Fruit fly (Drosophila melanogaster) whole organism, embryonic: ENCODE results near the gene CG31473.

Experiments used
- Atf6 ChIP-seq: fragments of 200-800 bp; sonication (Bioruptor generic); IDR thresholded peaks from 2 replicates; pipeline ENCODE4 v1.3.6; 2022; ENCODE audit warnings: missing biosample characterization, missing genetic modification characterization
- CG11696 ChIP-seq: fragments of 200-800 bp; sonication (Bioruptor generic); IDR thresholded peaks from 2 replicates; pipeline ENCODE4 v1.3.6; 2022; ENCODE audit warnings: missing biosample characterization, missing genetic modification characterization
- CG11723 ChIP-seq: fragments of 200-800 bp; sonication (Bioruptor generic); optimal IDR thresholded peaks from 2 replicates; lab custom pipeline; 2017; ENCODE audit warnings: missing biosample characterization, mild to moderate bottlenecking, missing genetic modification characterization
- CG13296 ChIP-seq: fragments of 200-800 bp; sonication (Bioruptor generic); optimal IDR thresholded peaks from 3 replicates; lab custom pipeline; 2018; ENCODE audit warnings: missing biosample characterization, mild to moderate bottlenecking, missing genetic modification characterization
- CG1602 ChIP-seq: fragments of 200-800 bp; sonication (Bioruptor generic); optimal IDR thresholded peaks from 3 replicates; lab custom pipeline; 2016; ENCODE audit warnings: missing biosample characterization, missing genetic modification characterization
- CG17186 ChIP-seq: fragments of 200-800 bp; sonication (Bioruptor generic); optimal IDR thresholded peaks from 3 replicates; lab custom pipeline; 2017; ENCODE audit warnings: missing biosample characterization, missing genetic modification reagents, missing genetic modification characterization
- CG17385 ChIP-seq: fragments of 200-800 bp; sonication (Bioruptor generic); optimal IDR thresholded peaks from 3 replicates; lab custom pipeline; 2018; ENCODE audit warnings: missing biosample characterization, mild to moderate bottlenecking, missing genetic modification characterization
- CG1792 ChIP-seq: fragments of 200-800 bp; sonication (Bioruptor generic); optimal IDR thresholded peaks from 2 replicates; lab custom pipeline; 2016; ENCODE audit warnings: missing biosample characterization, missing genetic modification characterization
- CG1832 ChIP-seq: fragments of 200-800 bp; sonication (Bioruptor generic); optimal IDR thresholded peaks from 2 replicates; lab custom pipeline; 2017; ENCODE audit warnings: missing biosample characterization, mild to moderate bottlenecking, missing genetic modification characterization, inconsistent platforms
- CG2199 ChIP-seq: fragments of 200-800 bp; sonication (Bioruptor generic); IDR thresholded peaks from 3 replicates; pipeline ENCODE4 v1.3.6; 2022; ENCODE audit warnings: missing biosample characterization, missing genetic modification characterization
- CG3281 ChIP-seq: fragments of 200-800 bp; sonication (Bioruptor generic); optimal IDR thresholded peaks from 3 replicates; lab custom pipeline; 2017; ENCODE audit warnings: missing biosample characterization, mild to moderate bottlenecking, missing genetic modification characterization
- CG3407 ChIP-seq: fragments of 200-800 bp; sonication (Bioruptor generic); optimal IDR thresholded peaks from 2 replicates; lab custom pipeline; 2018; ENCODE audit warnings: missing biosample characterization, mild to moderate bottlenecking, missing genetic modification characterization
- CG3726 ChIP-seq: fragments of 200-800 bp; sonication (Bioruptor generic); IDR thresholded peaks from 3 replicates; pipeline ENCODE4, ENCODE4 v1.3.6; 2022; ENCODE audit warnings: missing biosample characterization, missing genetic modification characterization
- CG4282 ChIP-seq: fragments of 200-800 bp; sonication (Bioruptor generic); optimal IDR thresholded peaks from 2 replicates; lab custom pipeline; 2016; ENCODE audit warnings: missing biosample characterization, missing genetic modification characterization
- CG7271 ChIP-seq: fragments of 200-800 bp; sonication (Bioruptor generic); optimal IDR thresholded peaks from 2 replicates; lab custom pipeline; 2018; ENCODE audit warnings: missing biosample characterization, mild to moderate bottlenecking, missing genetic modification characterization, moderate library complexity
- CG8290 ChIP-seq, 3 experiments: fragments of 200-800 bp; sonication (Bioruptor generic); optimal IDR thresholded peaks; 2 replicates each; lab custom pipeline; 2016 to 2019; ENCODE audit warnings: missing biosample characterization in 3 of 3, missing genetic modification characterization in 3 of 3, mild to moderate bottlenecking in 2 of 3, moderate library complexity in 1 of 3
- Dad ChIP-seq: fragments of 200-800 bp; sonication (Bioruptor generic); optimal IDR thresholded peaks from 3 replicates; lab custom pipeline; 2016; ENCODE audit warnings: missing biosample characterization, missing genetic modification characterization
- Dip3 ChIP-seq: fragments of 200-800 bp; sonication (Bioruptor generic); optimal IDR thresholded peaks from 3 replicates; lab custom pipeline; 2016; ENCODE audit warnings: missing biosample characterization, missing genetic modification characterization
- Dp ChIP-seq: fragments of 200-800 bp; sonication (Bioruptor generic); optimal IDR thresholded peaks from 2 replicates; lab custom pipeline; 2018; ENCODE audit warnings: missing biosample characterization, mild to moderate bottlenecking, missing genetic modification characterization, moderate library complexity
- Gug ChIP-seq: fragments of 200-800 bp; sonication (Bioruptor generic); IDR thresholded peaks from 4 replicates; pipeline ENCODE4 v1.3.6; 2022; ENCODE audit warnings: missing biosample characterization, missing genetic modification characterization
- HmgD ChIP-seq: fragments of 200-800 bp; sonication (Bioruptor generic); optimal IDR thresholded peaks from 3 replicates; lab custom pipeline; 2016; ENCODE audit warnings: missing biosample characterization, missing genetic modification characterization
- HmgZ ChIP-seq: fragments of 200-800 bp; sonication (Bioruptor generic); optimal IDR thresholded peaks from 2 replicates; lab custom pipeline; 2018; ENCODE audit warnings: missing biosample characterization, mild to moderate bottlenecking, missing genetic modification characterization
- Hmx ChIP-seq: fragments of 200-800 bp; sonication (Bioruptor generic); optimal IDR thresholded peaks from 2 replicates; lab custom pipeline; 2016; ENCODE audit warnings: missing biosample characterization, missing genetic modification characterization
- Hsf ChIP-seq: fragments of 200-800 bp; sonication (Bioruptor generic); optimal IDR thresholded peaks from 3 replicates; lab custom pipeline; 2016; ENCODE audit warnings: missing biosample characterization, missing genetic modification characterization
- Mes4 ChIP-seq: fragments of 200-800 bp; sonication (Bioruptor generic); optimal IDR thresholded peaks from 2 replicates; lab custom pipeline; 2016; ENCODE audit warnings: missing biosample characterization, missing genetic modification characterization
- Oaz ChIP-seq: fragments of 200-800 bp; sonication (Bioruptor generic); IDR thresholded peaks from 2 replicates; pipeline ENCODE4 v1.3.6; 2022; ENCODE audit warnings: missing biosample characterization, missing genetic modification characterization
- Oli ChIP-seq: fragments of 200-800 bp; sonication (Bioruptor generic); optimal IDR thresholded peaks from 2 replicates; lab custom pipeline; 2018; ENCODE audit warnings: missing biosample characterization, mild to moderate bottlenecking, missing genetic modification characterization, moderate library complexity
- PHDP ChIP-seq: fragments of 200-800 bp; sonication (Bioruptor generic); optimal IDR thresholded peaks from 3 replicates; lab custom pipeline; 2018; ENCODE audit warnings: missing biosample characterization, mild to moderate bottlenecking, missing genetic modification characterization, moderate library complexity
- Rx ChIP-seq: fragments of 200-800 bp; sonication (Bioruptor generic); IDR thresholded peaks from 2 replicates; pipeline ENCODE4 v1.3.6; 2022; ENCODE audit warnings: missing biosample characterization, missing genetic modification characterization
- Spps ChIP-seq: fragments of 200-800 bp; sonication (Bioruptor generic); optimal IDR thresholded peaks from 2 replicates; lab custom pipeline; 2018; ENCODE audit warnings: missing biosample characterization, mild to moderate bottlenecking, missing genetic modification characterization
- TFAM ChIP-seq: fragments of 200-800 bp; sonication (Bioruptor generic); optimal IDR thresholded peaks from 2 replicates; lab custom pipeline; 2017; ENCODE audit warnings: missing biosample characterization, missing genetic modification characterization, inconsistent platforms
- YL-1 ChIP-seq: fragments of 200-800 bp; sonication (Bioruptor generic); optimal IDR thresholded peaks from 3 replicates; lab custom pipeline; 2017; ENCODE audit warnings: missing biosample characterization, mild to moderate bottlenecking, missing genetic modification characterization
- az2 ChIP-seq: fragments of 200-800 bp; sonication (Bioruptor generic); optimal IDR thresholded peaks from 3 replicates; lab custom pipeline; 2016; ENCODE audit warnings: missing biosample characterization, missing genetic modification characterization
- br ChIP-seq: fragments of >200 bp; optimal IDR thresholded peaks from 2 replicates; lab custom pipeline; 2017
- caup ChIP-seq: fragments of 200-800 bp; sonication (Bioruptor generic); optimal IDR thresholded peaks from 3 replicates; lab custom pipeline; 2017; ENCODE audit warnings: missing biosample characterization, mild to moderate bottlenecking, missing genetic modification characterization, moderate library complexity; ENCODE audit not compliant: severe bottlenecking
- crp ChIP-seq, 2 experiments: fragments of 200-800 bp; sonication (Bioruptor generic); optimal IDR thresholded peaks; 2 replicates in 1 of 2; 3 replicates in 1 of 2; lab custom pipeline; 2017; ENCODE audit warnings: missing biosample characterization in 2 of 2, missing genetic modification characterization in 2 of 2, mild to moderate bottlenecking in 1 of 2, moderate library complexity in 1 of 2
- disco-r ChIP-seq: fragments of 200-800 bp; sonication (Bioruptor generic); optimal IDR thresholded peaks from 2 replicates; lab custom pipeline; 2016; ENCODE audit warnings: missing biosample characterization, missing genetic modification characterization
- dpn ChIP-seq, 2 experiments: fragments of 200-800 bp; sonication (Bioruptor generic); optimal IDR thresholded peaks; 3 replicates each; lab custom pipeline; 2016; ENCODE audit warnings: missing biosample characterization in 2 of 2, missing genetic modification characterization in 2 of 2
- eyg ChIP-seq: fragments of 200-800 bp; sonication (Bioruptor generic); optimal IDR thresholded peaks from 3 replicates; lab custom pipeline; 2016; ENCODE audit warnings: missing biosample characterization, missing genetic modification characterization
- fd64A ChIP-seq: fragments of 200-800 bp; sonication (Bioruptor generic); optimal IDR thresholded peaks from 3 replicates; lab custom pipeline; 2018; ENCODE audit warnings: missing biosample characterization, mild to moderate bottlenecking, missing genetic modification characterization
- gcm ChIP-seq: fragments of 200-800 bp; sonication (Bioruptor generic); optimal IDR thresholded peaks from 2 replicates; lab custom pipeline; 2019; ENCODE audit warnings: missing biosample characterization, mild to moderate bottlenecking, missing genetic modification characterization, moderate library complexity
- gro ChIP-seq: fragments of 200-800 bp; sonication (Bioruptor generic); optimal IDR thresholded peaks from 2 replicates; lab custom pipeline; 2016; ENCODE audit warnings: missing biosample characterization, missing genetic modification characterization
- otp ChIP-seq: fragments of 200-800 bp; sonication (Bioruptor generic); IDR thresholded peaks from 3 replicates; pipeline ENCODE4, ENCODE4 v1.3.6; 2022; ENCODE audit warnings: missing biosample characterization, missing genetic modification characterization
- pnt ChIP-seq: fragments of 200-800 bp; sonication (Bioruptor generic); optimal IDR thresholded peaks from 3 replicates; lab custom pipeline; 2016; ENCODE audit warnings: missing biosample characterization, missing genetic modification characterization
- scrt ChIP-seq: fragments of 200-800 bp; sonication (Bioruptor generic); optimal IDR thresholded peaks from 2 replicates; lab custom pipeline; 2018; ENCODE audit warnings: missing biosample characterization, mild to moderate bottlenecking, missing genetic modification characterization, moderate library complexity
- slp2 ChIP-seq: fragments of 200-800 bp; sonication (Bioruptor generic); optimal IDR thresholded peaks from 2 replicates; lab custom pipeline; 2016; ENCODE audit warnings: missing biosample characterization, missing genetic modification characterization
- sr ChIP-seq: fragments of 200-800 bp; sonication (Bioruptor generic); IDR thresholded peaks from 3 replicates; pipeline ENCODE4 v1.3.6; 2022; ENCODE audit warnings: missing biosample characterization, missing genetic modification characterization
- trh ChIP-seq: fragments of 200-800 bp; sonication (Bioruptor generic); optimal IDR thresholded peaks from 2 replicates; lab custom pipeline; 2016; ENCODE audit warnings: missing biosample characterization, missing genetic modification characterization

CG31473 gene

DNA sequence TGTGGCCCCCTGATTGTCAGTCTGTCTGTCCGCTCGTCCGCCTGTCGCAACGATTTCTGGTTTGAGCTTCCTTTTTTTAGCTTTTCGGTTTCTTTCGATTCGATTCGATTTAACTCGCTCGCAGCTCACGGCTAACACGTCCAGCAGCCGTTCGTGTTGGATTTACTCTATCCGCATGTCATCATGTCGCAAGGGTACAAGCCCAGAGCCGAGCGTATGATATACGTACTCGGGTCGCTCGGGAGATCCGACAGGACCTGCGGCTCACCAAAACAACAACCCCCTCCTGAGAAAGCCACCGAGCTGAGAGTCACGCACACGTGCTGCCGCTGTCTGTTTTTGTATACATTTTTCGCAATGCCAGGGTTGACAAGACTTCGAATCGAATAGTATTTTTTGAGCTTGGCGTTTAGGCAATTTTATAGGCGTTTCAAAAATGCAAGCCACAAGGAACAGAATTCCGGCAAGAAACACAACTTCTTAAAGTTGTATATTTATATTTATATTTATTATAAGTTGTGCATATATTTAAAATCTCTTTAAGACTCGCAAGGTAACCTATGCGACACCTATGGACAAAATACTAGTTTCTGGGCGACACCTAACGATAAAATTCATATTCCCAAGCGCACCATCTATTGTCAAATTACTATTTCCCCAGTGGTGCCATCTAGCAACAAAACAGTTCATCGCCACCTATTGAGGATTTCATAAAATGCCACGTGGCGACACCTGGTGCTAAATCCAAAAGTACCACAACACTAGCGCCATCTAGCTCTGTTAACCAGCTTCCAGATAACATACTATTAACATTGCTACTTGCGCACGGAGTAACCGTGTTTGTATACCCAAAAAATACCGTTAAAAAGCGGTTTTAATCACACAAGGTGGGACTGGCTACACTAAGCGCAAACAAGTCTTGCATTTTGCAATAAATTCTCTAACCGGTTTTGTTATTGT lies 1.7 kb upstream of the CG31473 start, which contains the start of the genes CG2993 and sgll (continued):
- TF ChIP-seq Atf6 (peak; percentile 54; the same call in 1 of the 2 replicates), CG17385 (peak; percentile 70), Oli (tag; lab: Kevin White, UChicago) (peak; percentile 81), caup (GFP tag; lab: Kevin White, UChicago) (peak; percentile 88), dpn (GFP tag; optimal IDR thresholded peaks at IDR 0.05; lab: Kevin White, UChicago) (peak; percentile 97), Dip3 (GFP tag; lab: Kevin White, UChicago) (peak; percentile 85), br (lab: Kevin White, UChicago) (no peak), Spps (no peak), CG3281 (GFP tag; lab: Kevin White, UChicago) (peak; percentile 57), CG8290 (GFP tag; optimal IDR thresholded peaks at IDR 0.05; lab: Kevin White, UChicago) (peak; percentile 97), CG8290 (tag; optimal IDR thresholded peaks at IDR 0.05; lab: Kevin White, UChicago) (peak; percentile 71 to 98), sr (peak; percentile 81), Hsf (GFP tag; lab: Kevin White, UChicago) (peak; percentile 97), CG3407 (GFP tag; lab: Kevin White, UChicago) (peak; percentile 78), CG17186 (GFP tag; lab: Kevin White, UChicago) (peak; percentile 70), Hmx (GFP tag; lab: Kevin White, UChicago) (peak; percentile 71), YL-1 (GFP tag; lab: Kevin White, UChicago) (no peak), pnt (peak; percentile 96), otp (GFP tag; lab: Robert Waterston, UW) (peak; percentile 95), gro (GFP tag; lab: Kevin White, UChicago) (peak; percentile 77), scrt (GFP tag; lab: Kevin White, UChicago) (peak; percentile 18), Gug (GFP tag; lab: Robert Waterston, UW) (peak; percentile 94), disco-r (GFP tag; lab: Kevin White, UChicago) (peak; percentile 82), Oaz (peak; percentile 85), Rx (GFP tag; lab: Robert Waterston, UW) (peak; percentile 93), CG13296 (GFP tag; lab: Kevin White, UChicago) (no peak), CG2199 (GFP tag; lab: Robert Waterston, UW) (peak; percentile 93), PHDP (tag; lab: Kevin White, UChicago) (peak; percentile 81), CG11696 (peak; percentile 82), crp (GFP tag; optimal IDR thresholded peaks at IDR 0.05; lab: Kevin White, UChicago) (peak in 1 of 2 experiments; percentile 41), Dad (peak; percentile 77), CG11723 (GFP tag; lab: Kevin White, UChicago) (peak; percentile 44), gcm (GFP tag; lab: Kevin White, UChicago) (no peak), HmgZ (tag; lab: Kevin White, UChicago) (peak; percentile 83), TFAM (GFP tag; lab: Kevin White, UChicago) (peak; percentile 67), slp2 (GFP tag; lab: Kevin White, UChicago) (peak; percentile 91), trh (peak; percentile 89), CG3726 (GFP tag; lab: Robert Waterston, UW) (peak; percentile 88; the same call in 2 of the 3 replicates), CG7271 (peak; percentile 74), CG4282 (GFP tag; lab: Kevin White, UChicago) (peak; percentile 62), eyg (GFP tag; lab: Kevin White, UChicago) (peak; percentile 86), CG1832 (GFP tag; lab: Kevin White, UChicago) (no peak), CG1792 (GFP tag; lab: Kevin White, UChicago) (peak; percentile 84), Mes4 (GFP tag; lab: Kevin White, UChicago) (peak; percentile 94), HmgD (GFP tag; lab: Kevin White, UChicago) (peak; percentile 92), Dp (peak; percentile 25), az2 (GFP tag; lab: Kevin White, UChicago) (peak; percentile 97), CG1602 (GFP tag; lab: Kevin White, UChicago) (peak; percentile 95), fd64A (GFP tag; lab: Kevin White, UChicago) (no peak)
